Worm (Caenorhabditis elegans) whole organism, midembryonic: ENCODE results near the gene F32D8.13.

Experiments
- T22C8.4 ChIP-seq: fragments of 200-800 bp; sonication (Bioruptor generic); IDR thresholded peaks from 2 replicates; pipeline ENCODE4 v1.3.6; 2022; ENCODE audit warnings: missing genetic modification characterization, missing compliant biosample characterization
- cog-1 ChIP-seq: sonication (generic microtip); optimal IDR thresholded peaks from 2 replicates; lab custom pipeline; 2016; ENCODE audit warnings: missing genetic modification characterization, missing compliant biosample characterization
- flt-1 ChIP-seq: fragments of 200-800 bp; sonication (Bioruptor generic); IDR thresholded peaks from 2 replicates; pipeline ENCODE4 v1.3.6; 2022; ENCODE audit warnings: missing genetic modification characterization, missing compliant biosample characterization
- klf-2 ChIP-seq: fragments of 200-800 bp; sonication (Bioruptor generic); conservative IDR thresholded peaks from 2 replicates; pipeline ENCODE4 v1.3.6; 2022; ENCODE audit warnings: missing genetic modification reagents, missing genetic modification characterization, missing compliant biosample characterization
- med-1 ChIP-seq: sonication (generic microtip); optimal IDR thresholded peaks from 2 replicates; lab custom pipeline; 2017; ENCODE audit warnings: missing genetic modification characterization, mild to moderate bottlenecking, missing compliant biosample characterization, antibody characterized with exemption, missing genetic modification reagents; ENCODE audit not compliant: insufficient read depth
- ref-1 ChIP-seq: fragments of 200-800 bp; sonication (Bioruptor generic); conservative IDR thresholded peaks from 2 replicates; pipeline ENCODE4 v1.3.6; 2022; ENCODE audit warnings: missing genetic modification reagents, missing genetic modification characterization, missing compliant biosample characterization
- tab-1 ChIP-seq: fragments of 200-800 bp; sonication (Bioruptor generic); IDR thresholded peaks from 2 replicates; pipeline ENCODE4 v1.3.6; 2022; ENCODE audit warnings: missing genetic modification characterization, missing compliant biosample characterization
- ztf-23 ChIP-seq: fragments of 200-800 bp; sonication (Bioruptor generic); IDR thresholded peaks from 2 replicates; pipeline ENCODE4 v1.3.6; 2022; ENCODE audit warnings: missing genetic modification reagents, missing genetic modification characterization, missing compliant biosample characterization
- ztf-29 ChIP-seq: fragments of 200-800 bp; sonication (Bioruptor generic); IDR thresholded peaks from 2 replicates; pipeline ENCODE4 v1.3.6; 2022; ENCODE audit warnings: missing genetic modification reagents, missing genetic modification characterization, missing compliant biosample characterization

Gene F32D8.13

DNA sequence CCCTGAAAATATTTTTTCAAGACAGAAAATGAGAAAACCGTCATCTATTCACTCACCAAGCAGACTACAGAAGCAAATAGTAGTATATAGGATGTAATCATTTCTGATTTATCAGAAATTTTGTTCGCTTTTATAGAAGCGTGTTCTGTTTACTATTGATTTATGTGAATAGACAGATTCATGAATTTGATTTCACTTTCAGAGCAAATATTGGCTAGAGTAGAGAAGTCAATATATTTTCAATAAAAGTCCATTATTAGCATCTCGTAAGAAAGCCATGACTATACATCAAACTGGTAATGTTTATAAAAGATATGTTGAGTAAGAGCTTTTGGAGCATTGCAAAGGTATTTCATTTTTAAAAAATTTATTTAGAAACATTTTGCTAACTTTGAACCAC, 34.8 kb upstream of the F32D8.13 start, which contains the start of gene scvp-1:
TSS of gene scvp-1 (minus strand) at position 101 of the 400 bp plus-strand sequence.
- no peak for TF ChIP-seq med-1 (GFP tag; lab: Kevin White, UChicago)
- TF ChIP-seq klf-2, result no peak
- TF ChIP-seq cog-1, result no peak
- TF ChIP-seq flt-1 (GFP tag; lab: Robert Waterston, UW), result no peak
- no peak for TF ChIP-seq tab-1 (GFP tag; lab: Robert Waterston, UW)
- TF ChIP-seq T22C8.4 (GFP tag; lab: Robert Waterston, UW), result no peak
- no peak for TF ChIP-seq ztf-23 (GFP tag; lab: Robert Waterston, UW)
- TF ChIP-seq ref-1, result no peak
- TF ChIP-seq ztf-29, result no peak

DNA sequence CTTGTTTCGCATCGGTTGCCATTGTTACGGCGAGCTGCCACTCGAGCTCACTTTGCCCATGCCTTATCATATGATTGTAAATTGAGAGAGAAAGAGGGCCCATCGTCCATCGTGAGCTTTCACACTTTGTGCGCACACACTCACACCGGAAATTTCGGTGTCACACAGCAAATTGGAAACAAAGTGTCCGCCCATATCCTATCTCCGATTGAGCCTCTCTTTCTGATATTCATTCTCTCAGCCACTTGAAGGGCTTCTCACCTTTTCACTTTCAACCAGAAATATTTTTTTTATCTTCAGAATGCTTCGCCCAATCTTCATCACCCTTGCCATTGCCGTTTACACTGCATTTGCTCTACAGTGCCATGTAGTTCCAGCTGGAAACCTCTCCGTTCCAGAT, 33.2 kb upstream of the F32D8.13 start, which contains the start of gene F58B4.3:
TSS of gene F58B4.3 (plus strand) at position 301 of the 400 bp plus-strand sequence.
- TF ChIP-seq ztf-23 (GFP tag; lab: Robert Waterston, UW) (no peak), klf-2 (no peak), cog-1 (no peak), flt-1 (GFP tag; lab: Robert Waterston, UW) (no peak), ref-1 (no peak), ztf-29 (no peak), tab-1 (GFP tag; lab: Robert Waterston, UW) (no peak), med-1 (GFP tag; lab: Kevin White, UChicago) (no peak)

DNA sequence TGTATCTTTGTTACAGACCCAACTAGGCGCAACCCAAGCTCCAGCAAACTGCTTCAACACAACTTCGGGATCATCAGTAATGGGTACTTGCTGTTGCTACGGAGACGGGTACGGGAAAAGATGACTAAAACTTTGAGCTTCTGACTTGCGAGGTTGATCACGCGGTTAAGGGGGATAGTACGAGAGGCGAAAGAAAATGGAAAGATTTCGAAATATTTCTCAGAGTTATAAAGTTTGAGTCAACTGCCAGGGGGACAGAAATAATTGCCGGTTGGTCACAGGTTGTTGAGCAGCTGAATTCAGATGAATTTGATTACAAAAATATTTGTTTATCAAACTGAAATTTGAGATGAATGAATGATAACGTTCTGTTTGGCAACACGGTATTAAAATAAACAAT, 29.3 kb upstream of the F32D8.13 start:
- TF ChIP-seq T22C8.4 (GFP tag; lab: Robert Waterston, UW) (no peak), flt-1 (GFP tag; lab: Robert Waterston, UW) (no peak), ref-1 (no peak), tab-1 (GFP tag; lab: Robert Waterston, UW) (no peak), ztf-29 (no peak), klf-2 (no peak), med-1 (GFP tag; lab: Kevin White, UChicago) (no peak), ztf-23 (GFP tag; lab: Robert Waterston, UW) (no peak), cog-1 (no peak)

DNA sequence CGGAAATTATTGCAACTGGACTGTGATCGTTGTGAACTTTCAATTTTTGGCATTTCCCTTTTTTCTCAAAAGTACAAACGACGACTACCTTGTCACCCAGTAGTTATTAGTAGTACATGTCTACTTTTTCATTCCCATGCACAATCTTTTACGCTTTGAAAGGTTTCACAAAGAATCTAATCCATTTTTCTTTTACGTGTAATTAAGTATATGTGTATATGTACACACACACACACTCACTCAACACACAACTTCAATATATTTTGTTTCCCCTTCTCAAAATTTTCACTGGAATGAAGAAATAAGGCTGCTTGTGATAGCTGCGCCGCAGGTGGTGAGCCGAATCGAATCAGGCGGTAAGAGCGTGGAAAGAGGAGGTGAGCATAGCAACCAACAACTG, 28.4 kb upstream of the F32D8.13 start, which contains the start of gene F58B4.6:
TSS of gene F58B4.6 (plus strand) at position 301 of the 400 bp plus-strand sequence.
- TF ChIP-seq med-1 (GFP tag; lab: Kevin White, UChicago) (no peak), flt-1 (GFP tag; lab: Robert Waterston, UW) (no peak), ztf-23 (GFP tag; lab: Robert Waterston, UW) (no peak), T22C8.4 (GFP tag; lab: Robert Waterston, UW) (no peak), tab-1 (GFP tag; lab: Robert Waterston, UW) (no peak), ztf-29 (no peak), klf-2 (no peak)

DNA sequence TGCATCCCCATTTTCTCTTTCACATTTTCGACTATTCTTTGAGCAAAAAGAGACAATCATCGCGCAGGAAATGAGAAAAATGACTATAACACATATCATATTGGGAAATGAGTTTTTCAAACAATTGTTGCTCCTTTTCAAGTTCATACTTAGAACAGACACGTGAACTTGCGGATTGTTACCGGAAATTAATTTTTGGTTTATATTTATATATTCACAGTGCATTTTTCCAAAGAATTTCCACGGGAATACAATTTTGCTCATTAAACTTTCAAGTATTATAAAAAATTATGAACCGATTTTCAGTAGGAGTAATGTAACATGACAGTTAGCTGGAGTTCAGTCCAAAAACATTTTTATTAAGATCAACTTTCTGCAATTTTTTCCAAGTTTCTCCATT, 26.9 kb upstream of the F32D8.13 start, which contains the start of gene F58B4.7:
TSS of gene F58B4.7 (minus strand) at position 101 of the 400 bp plus-strand sequence.
- TF ChIP-seq med-1 (GFP tag; lab: Kevin White, UChicago), result no peak
- TF ChIP-seq T22C8.4 (GFP tag; lab: Robert Waterston, UW), result no peak
- no peak for TF ChIP-seq flt-1 (GFP tag; lab: Robert Waterston, UW)
- TF ChIP-seq cog-1, result no peak
- no peak for TF ChIP-seq ref-1
- TF ChIP-seq ztf-23 (GFP tag; lab: Robert Waterston, UW), result no peak
- TF ChIP-seq tab-1 (GFP tag; lab: Robert Waterston, UW), result no peak
- TF ChIP-seq klf-2, result no peak
- TF ChIP-seq ztf-29, result no peak

DNA sequence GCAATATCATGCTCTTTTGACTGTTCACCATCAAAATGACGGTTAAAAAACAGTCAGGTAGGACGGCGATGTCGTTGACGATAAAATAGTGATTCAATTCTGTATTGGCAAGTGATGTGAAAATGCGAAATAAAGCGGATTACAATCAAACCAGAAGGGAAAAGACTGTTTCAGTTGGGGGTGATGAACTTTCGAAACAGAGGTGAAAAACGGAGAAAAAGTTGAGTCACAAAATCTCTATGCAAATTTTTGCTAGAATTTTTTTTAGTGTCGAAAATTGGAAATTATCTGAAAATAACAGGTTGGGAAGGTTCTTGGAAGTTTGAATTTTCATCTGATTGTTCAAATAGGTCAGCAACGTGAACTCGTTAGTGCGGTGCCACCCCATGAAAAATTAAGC, 25.4 kb upstream of the F32D8.13 start, which contains the start of gene nas-31:
TSS of gene nas-31 (minus strand) at position 101 of the 400 bp plus-strand sequence.
- TF ChIP-seq ztf-23 (GFP tag; lab: Robert Waterston, UW) (no peak), ztf-29 (no peak), med-1 (GFP tag; lab: Kevin White, UChicago) (no peak), cog-1 (no peak), T22C8.4 (GFP tag; lab: Robert Waterston, UW) (no peak), flt-1 (GFP tag; lab: Robert Waterston, UW) (no peak), ref-1 (no peak), klf-2 (no peak), tab-1 (GFP tag; lab: Robert Waterston, UW) (no peak)

DNA sequence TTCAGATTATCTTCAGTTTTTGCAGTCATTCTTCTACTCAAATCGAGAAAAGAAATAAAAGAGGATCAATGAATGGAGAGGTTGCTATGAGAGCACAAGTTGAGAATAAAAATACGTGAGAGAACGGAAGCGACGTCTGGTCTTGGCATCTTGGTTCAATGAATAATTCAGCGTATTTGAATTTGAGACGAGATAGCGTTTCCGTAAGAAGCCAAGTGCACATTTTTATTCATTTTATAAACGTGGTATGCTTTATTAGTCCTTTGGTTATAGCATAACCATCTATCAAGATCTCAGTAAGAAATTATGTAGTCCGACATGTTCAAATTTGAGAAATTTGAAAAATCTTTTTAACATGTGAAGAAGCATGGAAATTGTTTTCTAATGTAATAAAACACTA, 22.0 kb upstream of the F32D8.13 start, which contains the start of gene F58B4.2:
TSS of gene F58B4.2 (minus strand) at position 101 of the 400 bp plus-strand sequence.
- no peak for TF ChIP-seq ztf-29
- TF ChIP-seq klf-2, result no peak
- no peak for TF ChIP-seq tab-1 (GFP tag; lab: Robert Waterston, UW)
- no peak for TF ChIP-seq T22C8.4 (GFP tag; lab: Robert Waterston, UW)
- no peak for TF ChIP-seq cog-1

DNA sequence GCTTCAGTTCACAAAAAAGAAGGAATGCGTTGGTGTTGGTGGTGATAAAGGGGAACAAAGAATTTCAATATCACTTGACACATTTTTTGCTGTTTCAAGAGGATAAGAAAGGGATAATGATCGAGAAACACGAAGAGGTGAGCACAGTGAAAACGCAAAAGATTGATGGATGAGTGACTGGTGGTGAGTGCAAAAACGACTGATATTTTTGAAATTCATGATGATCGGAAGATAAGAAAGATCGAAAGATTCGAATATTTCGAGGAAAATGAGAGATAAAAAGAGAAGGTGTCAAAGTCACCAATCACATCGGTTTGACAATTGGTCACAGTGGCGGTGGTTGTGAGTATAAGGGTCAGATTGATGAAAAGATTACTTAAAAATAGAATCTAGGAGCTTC, 19.6 kb upstream of the F32D8.13 start:
- TF ChIP-seq flt-1 (GFP tag; lab: Robert Waterston, UW) (no peak), T22C8.4 (GFP tag; lab: Robert Waterston, UW) (no peak), klf-2 (no peak), ref-1 (no peak), ztf-29 (no peak), tab-1 (GFP tag; lab: Robert Waterston, UW) (no peak), cog-1 (no peak), med-1 (GFP tag; lab: Kevin White, UChicago) (no peak), ztf-23 (GFP tag; lab: Robert Waterston, UW) (no peak)

DNA sequence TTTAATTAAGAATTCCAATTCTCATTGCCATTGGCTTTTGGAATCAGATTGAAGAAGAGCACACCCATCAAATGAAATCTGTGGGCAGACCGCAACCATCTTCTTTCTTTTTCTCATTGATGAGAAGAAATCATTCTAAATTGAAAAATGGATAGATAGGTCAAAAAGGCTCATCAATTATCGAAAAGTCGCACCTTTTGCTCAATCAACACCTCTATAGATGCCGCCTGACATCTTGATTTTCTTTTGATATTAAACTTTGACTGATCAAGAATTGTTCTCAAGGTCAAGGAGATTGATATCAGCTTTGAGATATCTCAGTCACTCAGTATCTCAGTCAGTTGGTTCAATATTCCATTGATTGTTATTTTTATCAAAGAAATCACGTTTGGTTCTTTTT, 13.6 kb upstream of the F32D8.13 start:
- TF ChIP-seq flt-1 (GFP tag; lab: Robert Waterston, UW), result no peak
- TF ChIP-seq ztf-29, result no peak
- no peak for TF ChIP-seq ref-1

DNA sequence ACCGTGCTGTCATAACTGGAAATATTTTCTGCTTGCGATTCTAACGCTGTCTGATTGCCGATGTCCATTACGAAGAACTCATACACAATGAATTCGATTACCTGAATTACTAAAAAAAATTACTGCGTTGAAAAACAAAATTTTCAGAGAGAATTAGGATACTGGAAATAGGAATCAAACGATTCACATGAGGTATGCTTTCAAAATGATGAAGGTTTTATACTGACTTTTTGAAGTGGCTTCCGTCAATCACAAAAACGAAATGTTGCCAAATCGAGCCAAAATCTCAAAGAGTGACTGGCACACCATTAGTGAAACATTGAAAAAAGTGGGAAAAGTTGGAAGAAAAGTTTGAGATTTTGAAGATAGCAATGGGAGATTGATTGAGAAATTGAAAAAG, 12.7 kb upstream of the F32D8.13 start, which contains the start of gene zzz-1:
TSS of gene zzz-1 (minus strand) at position 101 of the 400 bp plus-strand sequence.
- TF ChIP-seq ztf-23 (GFP tag; lab: Robert Waterston, UW), result no peak

DNA sequence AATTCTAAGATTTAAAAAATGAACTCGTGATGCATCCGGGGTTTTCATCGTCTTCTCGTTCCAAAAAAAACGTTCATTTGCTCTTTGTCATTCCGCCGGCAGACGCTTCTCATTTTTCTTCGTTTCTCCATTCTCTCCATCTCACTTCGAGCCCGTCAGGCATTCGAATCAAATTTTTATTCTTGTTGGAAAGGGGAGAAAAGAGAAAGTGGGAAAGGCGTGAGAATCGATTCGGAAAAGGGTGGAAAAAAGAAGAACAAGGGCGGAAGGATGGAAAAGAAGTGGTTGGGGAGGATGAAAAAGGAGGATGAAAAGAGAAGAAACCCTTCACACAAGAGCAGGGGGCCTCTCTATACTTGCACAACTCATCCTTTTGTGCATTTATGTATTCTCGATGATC, 8.5 kb upstream of the F32D8.13 start:
- no peak for TF ChIP-seq T22C8.4 (GFP tag; lab: Robert Waterston, UW)
- no peak for TF ChIP-seq ztf-29
- no peak for TF ChIP-seq med-1 (GFP tag; lab: Kevin White, UChicago)
- no peak for TF ChIP-seq ztf-23 (GFP tag; lab: Robert Waterston, UW)
- no peak for TF ChIP-seq flt-1 (GFP tag; lab: Robert Waterston, UW)
- TF ChIP-seq cog-1, result no peak
- TF ChIP-seq ref-1, result no peak
- no peak for TF ChIP-seq tab-1 (GFP tag; lab: Robert Waterston, UW)
- no peak for TF ChIP-seq klf-2
